Worm (Caenorhabditis elegans) whole organism, midembryonic: ENCODE data around the gene ZK418.11.

Experiments
- flt-1 ChIP-seq: fragments of 200-800 bp; sonication (Bioruptor generic); IDR thresholded peaks from 2 replicates; pipeline ENCODE4 v1.3.6; 2022; ENCODE audit warnings: missing genetic modification characterization, missing compliant biosample characterization
- tab-1 ChIP-seq: fragments of 200-800 bp; sonication (Bioruptor generic); IDR thresholded peaks from 2 replicates; pipeline ENCODE4 v1.3.6; 2022; ENCODE audit warnings: missing genetic modification characterization, missing compliant biosample characterization
- ztf-23 ChIP-seq: fragments of 200-800 bp; sonication (Bioruptor generic); IDR thresholded peaks from 2 replicates; pipeline ENCODE4 v1.3.6; 2022; ENCODE audit warnings: missing genetic modification reagents, missing genetic modification characterization, missing compliant biosample characterization

DNA sequence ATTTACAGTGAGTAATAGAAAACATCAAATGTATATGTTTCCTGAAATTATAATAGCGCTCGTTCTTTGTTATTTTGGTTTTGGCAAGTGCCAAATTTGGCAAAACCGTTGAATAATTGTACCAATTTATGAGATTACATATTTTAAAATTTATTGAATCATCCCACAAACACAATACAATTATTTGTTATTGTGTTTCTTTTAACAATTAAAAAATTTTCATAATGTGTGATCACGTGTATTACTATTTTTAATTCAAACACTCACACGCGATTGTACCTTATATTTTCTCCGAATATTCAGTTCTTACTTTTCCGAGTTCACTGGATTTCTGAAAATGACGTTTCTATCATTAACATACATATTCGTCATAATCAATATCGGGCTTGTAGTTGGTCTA, 43.8 kb upstream of the ZK418.11 start, which contains the start of gene R01H2.2:
- no peak for TF ChIP-seq ztf-23 (GFP tag; lab: Robert Waterston, UW)
- no peak for TF ChIP-seq tab-1 (GFP tag; lab: Robert Waterston, UW)
- no peak for TF ChIP-seq flt-1 (GFP tag; lab: Robert Waterston, UW)
